Fruit fly (Drosophila melanogaster): ENCODE measurements around the gene CG33783.
A peak's percentile ranks its signal among the peaks of the same experiment; 100 is the strongest.

Gene CG33783

DNA sequence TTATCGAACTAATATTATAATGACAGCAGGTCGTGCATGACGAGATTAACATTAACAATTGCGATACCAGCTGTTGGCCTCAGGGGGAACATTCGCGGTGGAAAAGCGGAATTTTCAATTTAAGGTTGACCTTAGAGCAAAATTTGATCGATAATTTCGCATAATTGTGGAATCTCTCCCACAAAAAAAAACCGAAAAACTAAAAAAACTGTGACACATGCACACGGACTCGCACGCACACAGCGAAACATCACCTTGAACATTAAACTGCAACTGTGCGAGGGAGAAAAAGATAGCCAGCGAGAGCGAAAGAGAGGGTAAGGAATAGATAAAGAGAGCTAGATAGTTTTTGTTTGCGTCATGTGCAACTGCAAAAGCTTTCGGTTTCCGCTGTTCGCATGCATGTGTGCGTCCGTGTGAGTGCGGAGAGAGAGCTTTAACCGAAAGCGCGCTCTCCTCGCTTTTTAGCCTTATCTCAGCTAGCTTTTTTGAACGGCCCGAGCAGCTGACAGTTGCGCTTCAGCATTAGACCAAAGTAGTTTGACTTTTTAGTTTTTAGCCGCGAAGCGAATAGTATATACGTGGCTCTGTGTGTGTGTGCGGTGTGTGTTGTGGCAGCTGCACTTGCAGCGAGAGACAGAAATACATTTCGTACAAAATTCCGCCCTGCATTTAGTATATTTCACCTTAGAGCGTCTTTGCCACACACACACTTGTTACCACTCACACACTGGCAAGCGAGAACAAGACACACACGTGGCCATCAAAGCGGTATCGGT, 26.9 kb downstream of the CG33783 start (continued):
- TF ChIP-seq Fer1 (GFP tag; optimal IDR thresholded peaks at IDR 0.05): peak; percentile 59
- TF ChIP-seq CG17912 (GFP tag; optimal IDR thresholded peaks at IDR 0.05): no peak
- TF ChIP-seq Dbx (GFP tag; IDR thresholded peaks at IDR 0.05): peak; percentile 40; the same call in 1 of the 3 replicates
- no peak for TF ChIP-seq Myb (GFP tag; optimal IDR thresholded peaks at IDR 0.05)
- TF ChIP-seq H15 (GFP tag; IDR thresholded peaks at IDR 0.05): no peak
- TF ChIP-seq NC2α (GFP tag; optimal IDR thresholded peaks at IDR 0.05): no peak
- no peak for TF ChIP-seq CG17359 (tag; optimal IDR thresholded peaks at IDR 0.05)
- TF ChIP-seq slou (GFP tag; optimal IDR thresholded peaks at IDR 0.05): no peak
- no peak for TF ChIP-seq D19A (tag; optimal IDR thresholded peaks at IDR 0.05)
- peak; percentile 16 for TF ChIP-seq CG12071 (GFP tag; optimal IDR thresholded peaks at IDR 0.05)
- no peak for TF ChIP-seq CG12391 (tag; optimal IDR thresholded peaks at IDR 0.05)
- no peak for TF ChIP-seq MBD-R2 (GFP tag; IDR thresholded peaks at IDR 0.05)
- no peak for TF ChIP-seq en (GFP tag; optimal IDR thresholded peaks at IDR 0.05)
- TF ChIP-seq peb (GFP tag; IDR thresholded peaks at IDR 0.05): no peak
- TF ChIP-seq cwo (GFP tag; optimal IDR thresholded peaks at IDR 0.05): peak; percentile 57
- TF ChIP-seq CG32532 (GFP tag; IDR thresholded peaks at IDR 0.05): no peak; the same call in 1 of the 2 replicates
- no peak for TF ChIP-seq CG32767 (GFP tag; IDR thresholded peaks at IDR 0.05)
- 0 out of 2 replicates have a peak, but pooled peaks have one; percentile 30 for TF ChIP-seq Scr (GFP tag; IDR thresholded peaks at IDR 0.05; ENCODE audit: partially characterized antibody)
- TF ChIP-seq CG11398 (GFP tag; optimal IDR thresholded peaks at IDR 0.05): no peak
- no peak for TF ChIP-seq CG7987 (GFP tag; optimal IDR thresholded peaks at IDR 0.05)
- TF ChIP-seq Usf (GFP tag; optimal IDR thresholded peaks at IDR 0.05): no peak
- no peak for TF ChIP-seq ssp (GFP tag; IDR thresholded peaks at IDR 0.05)
- TF ChIP-seq sd (tag; optimal IDR thresholded peaks at IDR 0.05): peak; percentile 20
- no peak for TF ChIP-seq CG10209 (GFP tag; optimal IDR thresholded peaks at IDR 0.05)
- no peak for TF ChIP-seq pita (GFP tag; optimal IDR thresholded peaks at IDR 0.05)
- no peak for TF ChIP-seq tap (tag; optimal IDR thresholded peaks at IDR 0.05)
- TF ChIP-seq wor (GFP tag; IDR thresholded peaks at IDR 0.05): no peak
- 0 out of 3 replicates have a peak, but pooled peaks have one; percentile 28 for TF ChIP-seq ase (GFP tag; IDR thresholded peaks at IDR 0.05)
- peak; percentile 87 for TF ChIP-seq cg (GFP tag; optimal IDR thresholded peaks at IDR 0.05)
- TF ChIP-seq dm (GFP tag; optimal IDR thresholded peaks at IDR 0.05): no peak
- TF ChIP-seq Xbp1 (GFP tag; optimal IDR thresholded peaks at IDR 0.05): peak; percentile 27
- TF ChIP-seq CG11560 (tag; IDR thresholded peaks at IDR 0.05): no peak
- TF ChIP-seq CG15269 (tag; optimal IDR thresholded peaks at IDR 0.05): peak; percentile 40
- no peak for TF ChIP-seq CG14965 (GFP tag; optimal IDR thresholded peaks at IDR 0.05; ENCODE audit: borderline replicate concordance)
- TF ChIP-seq Dll (GFP tag; IDR thresholded peaks at IDR 0.05; ENCODE audit: partially characterized antibody): 0 out of 4 replicates have a peak, but pooled peaks have one; percentile 15
- TF ChIP-seq CG18011 (GFP tag; optimal IDR thresholded peaks at IDR 0.05): no peak
- no peak for TF ChIP-seq CG17612 (GFP tag; IDR thresholded peaks at IDR 0.05)
- TF ChIP-seq Oli (tag; optimal IDR thresholded peaks at IDR 0.05): no peak
- no peak for TF ChIP-seq sisA (GFP tag; IDR thresholded peaks at IDR 0.05)
- TF ChIP-seq Ptx1 (GFP tag; IDR thresholded peaks at IDR 0.05): no peak
- TF ChIP-seq Bgb (GFP tag; IDR thresholded peaks at IDR 0.05; ENCODE audit: partially characterized antibody): no peak
- no peak for TF ChIP-seq ttk (GFP tag; IDR thresholded peaks at IDR 0.05)
- no peak for TF ChIP-seq sens (GFP tag)
- TF ChIP-seq CG2199 (GFP tag; IDR thresholded peaks at IDR 0.05): no peak
- TF ChIP-seq bowl (GFP tag; IDR thresholded peaks at IDR 0.05): no peak
